Fruit fly (Drosophila melanogaster) Kc167 (cell line): ENCODE results near the gene CG1927.

Source experiments
- Myc ChIP-seq: fragments of >200 bp; optimal IDR thresholded peaks from 2 replicates; lab custom pipeline; 2017; ENCODE audit warnings: missing external identifiers
- Sin3A ChIP-seq: fragments of >200 bp; optimal IDR thresholded peaks from 2 replicates; lab custom pipeline; 2018; ENCODE audit warnings: missing external identifiers
- h ChIP-seq: fragments of >200 bp; optimal IDR thresholded peaks from 3 replicates; lab custom pipeline; 2018; ENCODE audit warnings: missing external identifiers
- insv ChIP-seq: fragments of >200 bp; optimal IDR thresholded peaks from 3 replicates; lab custom pipeline; 2018; ENCODE audit warnings: missing external identifiers
- psq ChIP-seq: fragments of >200 bp; optimal IDR thresholded peaks from 2 replicates; lab custom pipeline; 2017; ENCODE audit warnings: missing external identifiers
- ttk ChIP-seq: sonication (Bioruptor generic); optimal IDR thresholded peaks from 2 replicates; lab custom pipeline; 2017; ENCODE audit warnings: missing external identifiers

DNA sequence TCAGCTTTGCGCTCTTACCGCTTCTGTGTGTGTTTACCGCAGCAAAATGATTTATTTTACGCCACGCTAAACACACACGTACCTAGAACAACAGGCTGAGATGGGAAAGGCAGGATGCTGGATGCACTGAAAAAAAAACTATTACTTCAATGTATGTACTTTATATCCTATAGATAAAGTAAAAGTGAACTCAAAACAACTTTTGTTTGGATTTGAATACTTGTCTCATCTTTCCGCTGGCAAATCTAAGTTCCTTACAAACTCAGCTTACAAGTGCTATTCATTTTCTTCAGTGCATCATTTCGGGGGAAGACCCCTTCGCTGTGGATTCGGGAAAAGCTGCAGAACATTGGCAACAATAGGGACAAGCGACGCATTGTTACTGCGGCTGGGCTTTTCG is 6.9 kb upstream of the CG1927 start:
- TF ChIP-seq insv (lab: Kevin White, UChicago), result no peak
- TF ChIP-seq Sin3A, result no peak
- TF ChIP-seq Myc, result no peak
- no peak for TF ChIP-seq h
- TF ChIP-seq ttk (lab: Kevin White, UChicago), result no peak
- no peak for TF ChIP-seq psq (lab: Kevin White, UChicago)
